Worm (Caenorhabditis elegans) whole organism, early embryonic: ENCODE measurements around the gene C27A7.9.

Experiments
- F13C5.2 ChIP-seq: sonication (generic microtip); optimal IDR thresholded peaks from 2 replicates; lab custom pipeline; 2017; ENCODE audit warnings: mild to moderate bottlenecking, missing genetic modification characterization, inconsistent platforms, missing compliant biosample characterization
- aly-1 ChIP-seq: sonication (generic microtip); optimal IDR thresholded peaks from 2 replicates; lab custom pipeline; 2016; ENCODE audit warnings: missing genetic modification characterization, missing compliant biosample characterization
- ets-7 ChIP-seq: sonication (generic microtip); optimal IDR thresholded peaks from 2 replicates; lab custom pipeline; 2016; ENCODE audit warnings: missing genotype, missing genetic modification characterization, missing compliant biosample characterization
- flt-1 ChIP-seq: fragments of 200-800 bp; sonication (Bioruptor generic); IDR thresholded peaks from 2 replicates; pipeline ENCODE4 v1.3.6; 2022; ENCODE audit warnings: missing genetic modification characterization, missing compliant biosample characterization
- hmbx-1 ChIP-seq: sonication (generic microtip); optimal IDR thresholded peaks from 2 replicates; lab custom pipeline; 2016; ENCODE audit warnings: mild to moderate bottlenecking, missing genetic modification characterization, missing compliant biosample characterization
- hmg-4 ChIP-seq: fragments of 200-800 bp; sonication (Bioruptor generic); optimal IDR thresholded peaks from 2 replicates; lab custom pipeline; 2018; ENCODE audit warnings: mild to moderate bottlenecking, missing genetic modification characterization, missing compliant biosample characterization
- hnd-1 ChIP-seq: sonication (generic microtip); optimal IDR thresholded peaks from 2 replicates; lab custom pipeline; 2016; ENCODE audit warnings: missing genetic modification characterization, missing compliant biosample characterization
- pes-1 ChIP-seq: fragments of 200-800 bp; sonication (Bioruptor generic); IDR thresholded peaks from 2 replicates; pipeline ENCODE4 v1.3.6; 2022; ENCODE audit warnings: missing genetic modification reagents, missing genetic modification characterization, missing compliant biosample characterization
- sea-1 ChIP-seq: fragments of 200-800 bp; sonication (Bioruptor generic); conservative IDR thresholded peaks from 2 replicates; pipeline ENCODE4 v1.3.6; 2022; ENCODE audit warnings: missing genetic modification characterization, missing compliant biosample characterization
- tbx-11 ChIP-seq: fragments of 200-800 bp; sonication (Bioruptor generic); IDR thresholded peaks from 2 replicates; pipeline ENCODE4 v1.3.6; 2022; ENCODE audit warnings: missing genetic modification characterization, missing compliant biosample characterization
- tbx-37 ChIP-seq: fragments of 200-800 bp; sonication (Bioruptor generic); conservative IDR thresholded peaks from 2 replicates; pipeline ENCODE4 v1.3.6; 2022; ENCODE audit warnings: missing genetic modification reagents, missing genetic modification characterization, missing compliant biosample characterization
- tra-4 ChIP-seq: sonication (generic microtip); optimal IDR thresholded peaks from 2 replicates; lab custom pipeline; 2017; ENCODE audit warnings: missing genetic modification characterization, missing compliant biosample characterization

- TF ChIP-seq tbx-11 (GFP tag; lab: Robert Waterston, UW) (no peak), sea-1 (no peak), tra-4 (tag; lab: Kevin White, UChicago) (no peak), tbx-37 (GFP tag; lab: Robert Waterston, UW) (no peak), pes-1 (GFP tag; lab: Robert Waterston, UW) (no peak), aly-1 (no peak), flt-1 (no peak), hmg-4 (GFP tag; lab: Kevin White, UChicago) (no peak), hmbx-1 (no peak), F13C5.2 (tag; lab: Kevin White, UChicago) (no peak), ets-7 (tag; lab: Kevin White, UChicago) (no peak), hnd-1 (tag; lab: Kevin White, UChicago) (no peak)
These were observed 39.3 kb downstream of the C27A7.9 start for ce11 chrV:12115150-12115549.
